5 worm cellular contexts compared by ENCODE assay signal in the genomic region with DNA sequence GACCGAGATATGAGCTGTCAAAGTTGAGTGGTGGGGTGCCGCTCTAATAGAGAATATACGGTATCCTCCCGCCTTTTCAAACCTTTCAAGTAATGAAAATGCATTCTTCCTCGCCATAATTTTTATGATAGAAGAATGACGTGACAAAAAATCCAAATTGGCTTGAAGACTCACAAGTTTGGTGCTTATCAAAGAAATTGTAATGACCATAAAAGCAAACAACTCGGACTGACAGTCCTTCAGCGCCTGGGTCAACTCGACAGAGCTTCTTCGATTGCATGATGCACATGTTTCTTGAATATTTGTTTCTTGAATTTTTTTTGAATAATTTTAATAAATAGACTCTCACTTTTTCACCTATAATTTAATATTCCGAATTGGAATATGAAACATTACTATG.
TF ChIP-seq lines count a peak whose summit lies in the region.

No protein-coding gene starts in this region.

TF ChIP-seq in whole organism, L1 larva, 84 proteins besides CTCF, POLR2A, EP300 and RAD21 (continues in another document):
- no peak for TF ChIP-seq egl-27 (tag; optimal IDR thresholded peaks at IDR 0.05; lab: Kevin White, UChicago)
- TF ChIP-seq nhr-84 (tag; optimal IDR thresholded peaks at IDR 0.05; lab: Kevin White, UChicago): no peak
- no peak for TF ChIP-seq nhr-28 (tag; optimal IDR thresholded peaks at IDR 0.05; lab: Kevin White, UChicago)
- TF ChIP-seq zag-1 (tag; optimal IDR thresholded peaks at IDR 0.05; lab: Kevin White, UChicago): no peak
- peak; percentile 2 for TF ChIP-seq lin-14 (GFP tag; optimal IDR thresholded peaks at IDR 0.05; lab: Kevin White, UChicago)
- TF ChIP-seq F16B12.6 (tag; optimal IDR thresholded peaks at IDR 0.05; lab: Kevin White, UChicago): no peak
- TF ChIP-seq elt-2 (tag; optimal IDR thresholded peaks at IDR 0.05; lab: Kevin White, UChicago): peak; percentile 37
- TF ChIP-seq rnt-1 (tag; optimal IDR thresholded peaks at IDR 0.05; lab: Kevin White, UChicago): no peak
- TF ChIP-seq efl-1 (optimal IDR thresholded peaks at IDR 0.05; lab: Kevin White, UChicago): no peak
- peak in 1 of 2 experiments; percentile 42 for TF ChIP-seq efl-1 (GFP tag; optimal IDR thresholded peaks at IDR 0.05 in 1 of 2; lab: Kevin White, UChicago)
- TF ChIP-seq ztf-4 (tag; optimal IDR thresholded peaks at IDR 0.05; lab: Kevin White, UChicago): no peak
- TF ChIP-seq efl-3 (GFP tag; optimal IDR thresholded peaks at IDR 0.05; lab: Kevin White, UChicago): no peak
- TF ChIP-seq fkh-4 (tag; optimal IDR thresholded peaks at IDR 0.05; lab: Kevin White, UChicago; ENCODE audit: borderline replicate concordance): no peak
- no peak for TF ChIP-seq unc-130 (tag; optimal IDR thresholded peaks at IDR 0.05; lab: Kevin White, UChicago)
- no peak for TF ChIP-seq nhr-77 (tag; optimal IDR thresholded peaks at IDR 0.05; lab: Kevin White, UChicago)
- no peak for TF ChIP-seq mab-9 (GFP tag; IDR thresholded peaks at IDR 0.05; lab: Robert Waterston, UW)
- TF ChIP-seq lin-35 (GFP tag; optimal IDR thresholded peaks at IDR 0.05; lab: Kevin White, UChicago): no peak
- no peak for TF ChIP-seq nhr-19 (GFP tag; conservative IDR thresholded peaks at IDR 0.05; lab: Robert Waterston, UW)

TF ChIP-seq in whole organism, L2 larva, 48 proteins besides CTCF, POLR2A, EP300 and RAD21:
- TF ChIP-seq Y55F3AM.14 (GFP tag; optimal IDR thresholded peaks at IDR 0.05; lab: Kevin White, UChicago) (no peak), fos-1 (tag; optimal IDR thresholded peaks at IDR 0.05; lab: Kevin White, UChicago) (peak; percentile 74)

TF ChIP-seq in whole organism, L3 larva, 47 proteins besides CTCF, POLR2A, EP300 and RAD21:
- TF ChIP-seq nhr-23 (tag; optimal IDR thresholded peaks at IDR 0.05; lab: Kevin White, UChicago) (no peak), ceh-16 (tag; optimal IDR thresholded peaks at IDR 0.05; lab: Kevin White, UChicago) (no peak), elt-2 (tag; optimal IDR thresholded peaks at IDR 0.05; lab: Kevin White, UChicago) (peak; percentile 50), mml-1 (tag; optimal IDR thresholded peaks at IDR 0.05; lab: Kevin White, UChicago) (no peak), nhr-43 (tag; optimal IDR thresholded peaks at IDR 0.05; lab: Kevin White, UChicago; ENCODE audit: poor library complexity, severe bottlenecking) (no peak), pqm-1 (tag; optimal IDR thresholded peaks at IDR 0.05; lab: Kevin White, UChicago) (peak; percentile 0)

TF ChIP-seq in whole organism, L4 larva, 104 proteins besides CTCF, POLR2A, EP300 and RAD21:
- TF ChIP-seq ztf-7 (tag; optimal IDR thresholded peaks at IDR 0.05; lab: Kevin White, UChicago) (no peak), dmd-6 (GFP tag; IDR thresholded peaks at IDR 0.05; lab: Robert Waterston, UW) (peak; percentile 66), dve-1 (tag; optimal IDR thresholded peaks at IDR 0.05; lab: Kevin White, UChicago; ENCODE audit: insufficient read depth) (peak; percentile 33), Y5F2A.4 (GFP tag; optimal IDR thresholded peaks at IDR 0.05; lab: Kevin White, UChicago) (no peak), nhr-25 (tag; optimal IDR thresholded peaks at IDR 0.05; lab: Kevin White, UChicago; ENCODE audit: borderline replicate concordance, insufficient read depth) (no peak), sdz-12 (GFP tag; optimal IDR thresholded peaks at IDR 0.05; lab: Kevin White, UChicago) (no peak), madf-5 (GFP tag; IDR thresholded peaks at IDR 0.05; lab: Robert Waterston, UW) (no peak), daf-19 (GFP tag; conservative IDR thresholded peaks at IDR 0.05; lab: Robert Waterston, UW) (no peak), mdt-29 (GFP tag; IDR thresholded peaks at IDR 0.05; lab: Robert Waterston, UW) (no peak), T26A8.4 (GFP tag; IDR thresholded peaks at IDR 0.05; lab: Robert Waterston, UW) (no peak), lim-7 (GFP tag; IDR thresholded peaks at IDR 0.05; lab: Robert Waterston, UW) (no peak), nhr-48 (tag; optimal IDR thresholded peaks at IDR 0.05; lab: Kevin White, UChicago) (no peak), zfp-2 (tag; optimal IDR thresholded peaks at IDR 0.05; lab: Kevin White, UChicago) (no peak), nhr-102 (tag; optimal IDR thresholded peaks at IDR 0.05; lab: Kevin White, UChicago) (no peak), mep-1 (tag; optimal IDR thresholded peaks at IDR 0.05; lab: Kevin White, UChicago) (no peak), lin-38 (GFP tag; IDR thresholded peaks at IDR 0.05; lab: Robert Waterston, UW) (no peak), php-3 (GFP tag; IDR thresholded peaks at IDR 0.05; lab: Robert Waterston, UW) (peak; percentile 67), mxl-2 (GFP tag; conservative IDR thresholded peaks at IDR 0.05; lab: Robert Waterston, UW) (no peak), Y75B8A.6 (GFP tag; IDR thresholded peaks at IDR 0.05; lab: Robert Waterston, UW) (no peak), ZK546.5 (tag; optimal IDR thresholded peaks at IDR 0.05; lab: Kevin White, UChicago) (no peak), arid-1 (GFP tag; conservative IDR thresholded peaks at IDR 0.05; lab: Robert Waterston, UW) (no peak), egl-43 (GFP tag; IDR thresholded peaks at IDR 0.05; lab: Robert Waterston, UW) (no peak), pqm-1 (tag; optimal IDR thresholded peaks at IDR 0.05; lab: Kevin White, UChicago) (peak; percentile 51), pha-4 (GFP tag; IDR thresholded peaks at IDR 0.05; lab: Robert Waterston, UW) (no peak), pha-4 (tag; optimal IDR thresholded peaks at IDR 0.05; lab: Kevin White, UChicago) (no peak), daf-16 (GFP tag; optimal IDR thresholded peaks at IDR 0.05; lab: Kevin White, UChicago) (no peak), daf-16 (tag; optimal IDR thresholded peaks at IDR 0.05; lab: Kevin White, UChicago) (peak; percentile 43), unc-39 (tag; optimal IDR thresholded peaks at IDR 0.05; lab: Kevin White, UChicago) (no peak), hlh-11 (tag; optimal IDR thresholded peaks at IDR 0.05; lab: Kevin White, UChicago) (peak; percentile 44), nhr-42 (GFP tag; IDR thresholded peaks at IDR 0.05; lab: Robert Waterston, UW) (no peak), ceh-62 (tag; optimal IDR thresholded peaks at IDR 0.05; lab: Kevin White, UChicago) (no peak), zip-2 (tag; optimal IDR thresholded peaks at IDR 0.05; lab: Kevin White, UChicago) (no peak)

TF ChIP-seq in whole organism, young adult, 124 proteins besides CTCF, POLR2A, EP300 and RAD21:
- TF ChIP-seq cebp-1 (GFP tag; IDR thresholded peaks at IDR 0.05; lab: Robert Waterston, UW) (no peak), cebp-1 (tag; optimal IDR thresholded peaks at IDR 0.05; lab: Kevin White, UChicago) (no peak), F10E7.11 (tag; optimal IDR thresholded peaks at IDR 0.05; lab: Kevin White, UChicago) (no peak), nfyb-1 (GFP tag; IDR thresholded peaks at IDR 0.05; lab: Robert Waterston, UW) (no peak), nhr-179 (tag; optimal IDR thresholded peaks at IDR 0.05; lab: Kevin White, UChicago) (no peak), F52B5.7 (tag; optimal IDR thresholded peaks at IDR 0.05; lab: Kevin White, UChicago) (no peak), athp-1 (tag; optimal IDR thresholded peaks at IDR 0.05; lab: Kevin White, UChicago) (no peak), ztf-26 (tag; optimal IDR thresholded peaks at IDR 0.05; lab: Kevin White, UChicago) (no peak), dox-1 (GFP tag; IDR thresholded peaks at IDR 0.05; lab: Robert Waterston, UW) (0 out of 2 replicates have a peak, but pooled peaks have one; percentile 33), nhr-80 (tag; optimal IDR thresholded peaks at IDR 0.05; lab: Kevin White, UChicago) (peak; percentile 77), lin-35 (GFP tag; optimal IDR thresholded peaks at IDR 0.05; lab: Kevin White, UChicago) (no peak)
